Fruit fly (Drosophila melanogaster) whole organism, embryonic: Measurements from ENCODE around the gene CG13085.

ENCODE experiments used
- Ada2b ChIP-seq: fragments of 200-800 bp; sonication (Bioruptor generic); IDR thresholded peaks from 2 replicates; pipeline ENCODE4 v1.3.6; 2022; ENCODE audit warnings: missing biosample characterization, missing genetic modification characterization
- BEAF-32 ChIP-seq: fragments of 200-800 bp; sonication (Bioruptor generic); optimal IDR thresholded peaks from 3 replicates; lab custom pipeline; 2017; ENCODE audit warnings: missing biosample characterization, missing genetic modification characterization, mild to moderate bottlenecking, moderate library complexity, missing genetic modification reagents
- CG1024 ChIP-seq: fragments of 200-800 bp; sonication (Bioruptor generic); IDR thresholded peaks from 2 replicates; pipeline ENCODE4 v1.3.6; 2022; ENCODE audit warnings: missing biosample characterization, missing genetic modification characterization
- CG11085 ChIP-seq: fragments of 200-800 bp; sonication (Bioruptor generic); IDR thresholded peaks from 2 replicates; pipeline ENCODE4 v1.3.6; 2022; ENCODE audit warnings: missing biosample characterization, missing genetic modification characterization
- CG11093 ChIP-seq: fragments of 200-800 bp; sonication (Bioruptor generic); IDR thresholded peaks from 3 replicates; pipeline ENCODE4 v1.3.6; 2022; ENCODE audit warnings: missing biosample characterization, missing genetic modification characterization
- CG11398 ChIP-seq: fragments of 200-800 bp; sonication (Bioruptor generic); optimal IDR thresholded peaks from 2 replicates; lab custom pipeline; 2016; ENCODE audit warnings: missing biosample characterization, missing genetic modification characterization
- CG11695 ChIP-seq: fragments of 200-800 bp; sonication (Bioruptor generic); IDR thresholded peaks from 3 replicates; pipeline ENCODE4 v1.3.6; 2022; ENCODE audit warnings: missing biosample characterization, missing genetic modification characterization
- CG12071 ChIP-seq: fragments of 200-800 bp; sonication (Bioruptor generic); optimal IDR thresholded peaks from 3 replicates; lab custom pipeline; 2018; ENCODE audit warnings: missing biosample characterization, mild to moderate bottlenecking, missing genetic modification characterization
- CG15269 ChIP-seq: fragments of 200-800 bp; sonication (Bioruptor generic); optimal IDR thresholded peaks from 2 replicates; lab custom pipeline; 2018; ENCODE audit warnings: missing biosample characterization, mild to moderate bottlenecking, missing genetic modification characterization, moderate library complexity
- CG17568 ChIP-seq: fragments of 200-800 bp; sonication (Bioruptor generic); optimal IDR thresholded peaks from 2 replicates; lab custom pipeline; 2018; ENCODE audit warnings: missing biosample characterization, mild to moderate bottlenecking, missing genetic modification characterization, moderate library complexity
- CG17829 ChIP-seq: fragments of 200-800 bp; optimal IDR thresholded peaks from 2 replicates; lab custom pipeline; 2019; ENCODE audit warnings: missing biosample characterization, mild to moderate bottlenecking, missing genetic modification characterization, moderate library complexity
- CG18262 ChIP-seq: fragments of 200-800 bp; optimal IDR thresholded peaks from 3 replicates; lab custom pipeline; 2019; ENCODE audit warnings: missing biosample characterization, mild to moderate bottlenecking, missing genetic modification characterization, moderate library complexity
- CG1832 ChIP-seq: fragments of 200-800 bp; sonication (Bioruptor generic); optimal IDR thresholded peaks from 2 replicates; lab custom pipeline; 2017; ENCODE audit warnings: missing biosample characterization, mild to moderate bottlenecking, missing genetic modification characterization, inconsistent platforms
- CG4617 ChIP-seq: fragments of 200-800 bp; sonication (Bioruptor generic); optimal IDR thresholded peaks from 3 replicates; lab custom pipeline; 2016; ENCODE audit warnings: missing biosample characterization, missing genetic modification characterization, borderline replicate concordance
- CG6654 ChIP-seq: fragments of 200-800 bp; sonication (Bioruptor generic); optimal IDR thresholded peaks from 2 replicates; lab custom pipeline; 2017; ENCODE audit warnings: missing biosample characterization, mild to moderate bottlenecking, missing genetic modification characterization
- CG6765 ChIP-seq: fragments of 200-800 bp; sonication (Bioruptor generic); optimal IDR thresholded peaks from 3 replicates; lab custom pipeline; 2017; ENCODE audit warnings: missing biosample characterization, mild to moderate bottlenecking, missing genetic modification characterization
- CG7745 ChIP-seq: fragments of 200-800 bp; sonication (Bioruptor generic); optimal IDR thresholded peaks from 2 replicates; lab custom pipeline; 2018; ENCODE audit warnings: missing biosample characterization, mild to moderate bottlenecking, missing genetic modification characterization, moderate library complexity
- CG8281 ChIP-seq: fragments of 200-800 bp; sonication (Bioruptor generic); optimal IDR thresholded peaks from 2 replicates; lab custom pipeline; 2018; ENCODE audit warnings: missing biosample characterization, mild to moderate bottlenecking, missing genetic modification characterization, moderate library complexity
- Chrac-16 ChIP-seq: fragments of 200-800 bp; sonication (Bioruptor generic); optimal IDR thresholded peaks from 3 replicates; lab custom pipeline; 2016; ENCODE audit warnings: missing biosample characterization, missing genetic modification characterization
- D19A ChIP-seq: fragments of 200-800 bp; optimal IDR thresholded peaks from 3 replicates; lab custom pipeline; 2019; ENCODE audit warnings: missing biosample characterization, mild to moderate bottlenecking, missing genetic modification characterization, moderate library complexity
- Dbx ChIP-seq: fragments of 200-800 bp; sonication (Bioruptor generic); IDR thresholded peaks from 3 replicates; pipeline ENCODE4 v1.3.6; 2022; ENCODE audit warnings: missing biosample characterization, missing genetic modification characterization
- Dip3 ChIP-seq: fragments of 200-800 bp; sonication (Bioruptor generic); optimal IDR thresholded peaks from 3 replicates; lab custom pipeline; 2016; ENCODE audit warnings: missing biosample characterization, missing genetic modification characterization
- HLH54F ChIP-seq: fragments of 200-800 bp; sonication (Bioruptor generic); optimal IDR thresholded peaks from 3 replicates; lab custom pipeline; 2016; ENCODE audit warnings: missing biosample characterization, missing genetic modification characterization
- Lim3 ChIP-seq: fragments of 200-800 bp; sonication (Bioruptor generic); IDR thresholded peaks from 2 replicates; pipeline ENCODE4 v1.3.6; 2022; ENCODE audit warnings: missing biosample characterization, missing genetic modification characterization
- Lpt ChIP-seq: fragments of >200 bp; optimal IDR thresholded peaks from 2 replicates; lab custom pipeline; 2018; ENCODE audit warnings: missing biosample characterization, missing genetic modification characterization
- MTF-1 ChIP-seq: fragments of 200-800 bp; sonication (Bioruptor generic); optimal IDR thresholded peaks from 2 replicates; lab custom pipeline; 2018; ENCODE audit warnings: missing biosample characterization, mild to moderate bottlenecking, missing genetic modification characterization, borderline replicate concordance
- Mes4 ChIP-seq: fragments of 200-800 bp; sonication (Bioruptor generic); optimal IDR thresholded peaks from 2 replicates; lab custom pipeline; 2016; ENCODE audit warnings: missing biosample characterization, missing genetic modification characterization
- Neu2 ChIP-seq: fragments of 200-800 bp; sonication (Bioruptor generic); optimal IDR thresholded peaks from 3 replicates; lab custom pipeline; 2016; ENCODE audit warnings: missing biosample characterization, missing genetic modification characterization, borderline replicate concordance
- Rx ChIP-seq: fragments of 200-800 bp; sonication (Bioruptor generic); IDR thresholded peaks from 2 replicates; pipeline ENCODE4 v1.3.6; 2022; ENCODE audit warnings: missing biosample characterization, missing genetic modification characterization
- Sox100B ChIP-seq: fragments of 200-800 bp; sonication (Bioruptor generic); optimal IDR thresholded peaks from 3 replicates; lab custom pipeline; 2018; ENCODE audit warnings: missing biosample characterization, mild to moderate bottlenecking, missing genetic modification characterization
- Sry-δ ChIP-seq: fragments of 200-800 bp; sonication (Bioruptor generic); optimal IDR thresholded peaks from 2 replicates; lab custom pipeline; 2016; ENCODE audit warnings: missing biosample characterization, missing genetic modification characterization
- Ssrp ChIP-seq: fragments of 200-800 bp; sonication (Bioruptor generic); optimal IDR thresholded peaks from 2 replicates; lab custom pipeline; 2018; ENCODE audit warnings: missing biosample characterization, mild to moderate bottlenecking, missing genetic modification characterization, moderate library complexity
- Vsx1 ChIP-seq: fragments of 200-800 bp; sonication (Bioruptor generic); optimal IDR thresholded peaks from 2 replicates; lab custom pipeline; 2017; ENCODE audit warnings: missing biosample characterization, mild to moderate bottlenecking, missing genetic modification characterization, missing genetic modification reagents
- aop ChIP-seq: fragments of 200-800 bp; sonication (Bioruptor generic); IDR thresholded peaks from 2 replicates; pipeline ENCODE4 v1.3.6; 2022; ENCODE audit warnings: missing biosample characterization, missing genetic modification characterization
- cato ChIP-seq: fragments of 200-800 bp; sonication (Bioruptor generic); optimal IDR thresholded peaks from 2 replicates; lab custom pipeline; 2016; ENCODE audit warnings: missing biosample characterization, missing genetic modification characterization, borderline replicate concordance
- corto ChIP-seq: fragments of 200-800 bp; sonication (Bioruptor generic); optimal IDR thresholded peaks from 2 replicates; lab custom pipeline; 2016; ENCODE audit warnings: missing biosample characterization, mild to moderate bottlenecking, missing genetic modification characterization, moderate library complexity
- dmrt11E ChIP-seq: fragments of 200-800 bp; sonication (Bioruptor generic); optimal IDR thresholded peaks from 3 replicates; lab custom pipeline; 2018; ENCODE audit warnings: missing biosample characterization, mild to moderate bottlenecking, missing genetic modification characterization, moderate library complexity
- emc ChIP-seq: fragments of 200-800 bp; sonication (Bioruptor generic); optimal IDR thresholded peaks from 2 replicates; lab custom pipeline; 2016; ENCODE audit warnings: missing biosample characterization, missing genetic modification characterization
- fru ChIP-seq: fragments of >200 bp; optimal IDR thresholded peaks from 2 replicates; lab custom pipeline; 2017
- h ChIP-seq: fragments of >200 bp; optimal IDR thresholded peaks from 2 replicates; lab custom pipeline; 2017
- lmd ChIP-seq: fragments of 200-800 bp; sonication (Bioruptor generic); IDR thresholded peaks from 2 replicates; pipeline ENCODE4 v1.3.6; 2022; ENCODE audit warnings: missing biosample characterization, missing genetic modification characterization
- mld ChIP-seq: fragments of 200-800 bp; sonication (Bioruptor generic); IDR thresholded peaks from 3 replicates; pipeline ENCODE4 v1.3.6; 2022; ENCODE audit warnings: missing biosample characterization, missing genetic modification characterization; ENCODE audit not compliant: partially characterized antibody
- pho ChIP-seq: fragments of 200-800 bp; sonication (Bioruptor generic); optimal IDR thresholded peaks from 2 replicates; lab custom pipeline; 2016; ENCODE audit warnings: missing biosample characterization, missing genetic modification characterization
- phol ChIP-seq: fragments of 200-800 bp; sonication (Bioruptor generic); optimal IDR thresholded peaks from 3 replicates; lab custom pipeline; 2018; ENCODE audit warnings: missing biosample characterization, mild to moderate bottlenecking, missing genetic modification characterization, moderate library complexity
- pita ChIP-seq: fragments of 200-800 bp; sonication (Bioruptor generic); optimal IDR thresholded peaks from 2 replicates; lab custom pipeline; 2017; ENCODE audit warnings: missing biosample characterization, mild to moderate bottlenecking, missing genetic modification characterization
- run ChIP-seq: fragments of 200-800 bp; sonication (Bioruptor generic); optimal IDR thresholded peaks from 3 replicates; lab custom pipeline; 2018; ENCODE audit warnings: missing biosample characterization, mild to moderate bottlenecking, missing genetic modification characterization
- schlank ChIP-seq: fragments of 200-800 bp; sonication (Bioruptor generic); optimal IDR thresholded peaks from 2 replicates; lab custom pipeline; 2018; ENCODE audit warnings: missing biosample characterization, mild to moderate bottlenecking, missing genetic modification characterization
- sd ChIP-seq: fragments of 200-800 bp; sonication (Bioruptor generic); optimal IDR thresholded peaks from 3 replicates; lab custom pipeline; 2018; ENCODE audit warnings: missing biosample characterization, mild to moderate bottlenecking, missing genetic modification characterization, moderate library complexity
- shn ChIP-seq: fragments of 200-800 bp; sonication (Bioruptor generic); optimal IDR thresholded peaks from 3 replicates; lab custom pipeline; 2016; ENCODE audit warnings: missing biosample characterization, missing genetic modification characterization
- slp2 ChIP-seq: fragments of 200-800 bp; sonication (Bioruptor generic); optimal IDR thresholded peaks from 2 replicates; lab custom pipeline; 2016; ENCODE audit warnings: missing biosample characterization, missing genetic modification characterization
- ssp ChIP-seq: fragments of 200-800 bp; sonication (Bioruptor generic); IDR thresholded peaks from 2 replicates; pipeline ENCODE4 v1.3.6; 2022; ENCODE audit warnings: missing biosample characterization, missing genetic modification characterization
- zfh1 ChIP-seq: fragments of 200-800 bp; sonication (Bioruptor generic); IDR thresholded peaks from 3 replicates; pipeline ENCODE4 v1.3.6; 2022; ENCODE audit warnings: missing biosample characterization, missing genetic modification characterization

CG13085 gene

DNA sequence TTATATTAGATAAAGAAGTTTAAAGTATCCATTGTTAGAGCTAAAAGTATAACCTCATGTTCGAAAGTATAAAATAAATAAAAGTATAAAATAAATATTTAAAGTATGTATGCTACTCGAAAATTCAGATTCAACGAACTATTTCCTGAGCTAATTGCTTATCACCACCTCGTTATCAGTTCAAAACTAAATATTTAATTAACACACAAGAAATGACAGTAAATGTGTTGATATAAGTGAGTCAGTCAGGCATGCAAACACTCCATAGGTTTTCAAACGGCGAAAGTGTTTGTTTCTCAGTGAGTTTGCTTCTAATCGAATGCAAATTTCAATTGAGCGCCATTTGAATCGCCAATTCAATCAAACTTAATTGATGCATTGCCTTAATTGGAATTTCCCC lies 10.4 kb downstream of the CG13085 start (continued):
- TF ChIP-seq CG4617 (GFP tag; lab: Kevin White, UChicago), result no peak
- TF ChIP-seq cato (GFP tag; lab: Kevin White, UChicago), result no peak
- no peak for TF ChIP-seq Sry-δ (GFP tag; lab: Kevin White, UChicago)
- no peak for TF ChIP-seq Mes4 (GFP tag; lab: Kevin White, UChicago)
- no peak for TF ChIP-seq fru
- peak; percentile 73 for TF ChIP-seq CG12071 (GFP tag; lab: Kevin White, UChicago)
- no peak for TF ChIP-seq HLH54F (GFP tag; lab: Kevin White, UChicago)
- TF ChIP-seq Dip3 (GFP tag; lab: Kevin White, UChicago), result no peak
- no peak for TF ChIP-seq BEAF-32 (GFP tag; lab: Kevin White, UChicago)
- peak; percentile 58 for TF ChIP-seq CG7745 (tag; lab: Kevin White, UChicago)
- TF ChIP-seq CG11085 (GFP tag; lab: Robert Waterston, UW), result no peak
- TF ChIP-seq phol (tag; lab: Kevin White, UChicago), result no peak
- TF ChIP-seq CG11695, result peak; percentile 36; the same call in 1 of the 3 replicates
- no peak for TF ChIP-seq pho (GFP tag; lab: Kevin White, UChicago)
- TF ChIP-seq MTF-1 (GFP tag; lab: Kevin White, UChicago), result peak; percentile 85
- TF ChIP-seq Lim3 (GFP tag; lab: Robert Waterston, UW), result no peak
- peak; percentile 81 for TF ChIP-seq dmrt11E (tag; lab: Kevin White, UChicago)
- no peak for TF ChIP-seq pita (GFP tag; lab: Kevin White, UChicago)
- TF ChIP-seq Sox100B (GFP tag; lab: Kevin White, UChicago), result peak; percentile 65
- no peak for TF ChIP-seq CG1832 (GFP tag; lab: Kevin White, UChicago)
- TF ChIP-seq CG11398 (GFP tag; lab: Kevin White, UChicago), result no peak
- TF ChIP-seq CG1024 (GFP tag; lab: Robert Waterston, UW), result peak; percentile 30; the same call in 1 of the 2 replicates
- no peak for TF ChIP-seq Neu2 (GFP tag; lab: Kevin White, UChicago)
- TF ChIP-seq CG18262, result peak; percentile 67
- TF ChIP-seq Ada2b (GFP tag; lab: Robert Waterston, UW), result no peak
- TF ChIP-seq Vsx1 (GFP tag; lab: Kevin White, UChicago), result peak; percentile 87
- peak; percentile 15 for TF ChIP-seq CG15269 (tag; lab: Kevin White, UChicago)
- TF ChIP-seq CG6654, result no peak
- peak; percentile 50 for TF ChIP-seq CG8281 (tag; lab: Kevin White, UChicago)
- TF ChIP-seq emc (GFP tag; lab: Kevin White, UChicago), result no peak
- TF ChIP-seq D19A (tag; lab: Kevin White, UChicago), result peak; percentile 34
- TF ChIP-seq CG11093 (GFP tag; lab: Robert Waterston, UW), result no peak
- no peak for TF ChIP-seq corto
- TF ChIP-seq Chrac-16, result no peak
- no peak for TF ChIP-seq schlank (tag; lab: Kevin White, UChicago)
- TF ChIP-seq h, result no peak
- no peak for TF ChIP-seq Ssrp (tag; lab: Kevin White, UChicago)
- TF ChIP-seq run (tag; lab: Kevin White, UChicago), result no peak
- TF ChIP-seq lmd (GFP tag; lab: Robert Waterston, UW), result no peak
- no peak for TF ChIP-seq mld (GFP tag; lab: Robert Waterston, UW)
- no peak for TF ChIP-seq CG17568
- no peak for TF ChIP-seq Lpt (GFP tag; lab: Kevin White, UChicago)
- TF ChIP-seq Dbx (GFP tag; lab: Robert Waterston, UW), result no peak
- TF ChIP-seq zfh1 (GFP tag; lab: Robert Waterston, UW), result no peak
- no peak for TF ChIP-seq slp2
- TF ChIP-seq Rx (GFP tag; lab: Robert Waterston, UW), result no peak
- TF ChIP-seq ssp (GFP tag; lab: Robert Waterston, UW), result no peak
- TF ChIP-seq CG17829, result peak; percentile 64
- no peak for TF ChIP-seq shn (GFP tag; lab: Kevin White, UChicago)
- TF ChIP-seq CG6765 (GFP tag; lab: Kevin White, UChicago), result peak; percentile 32
- TF ChIP-seq sd (tag; lab: Kevin White, UChicago), result peak; percentile 55
- no peak for TF ChIP-seq aop (GFP tag; lab: Robert Waterston, UW)
